Fruit fly (Drosophila melanogaster) whole organism, larva: ENCODE results near the gene Msp300.
A peak's percentile ranks its signal among the peaks of the same experiment; 100 is the strongest.

Experiments
- noc ChIP-seq: fragments of 200-800 bp; sonication (Bioruptor generic); optimal IDR thresholded peaks from 3 replicates; lab custom pipeline; 2019; ENCODE audit warnings: missing biosample characterization, mild to moderate bottlenecking, missing genetic modification characterization, moderate library complexity

Msp300 gene

dm6 chr2L:5186543-5186942 lies 85.9 kb downstream of the Msp300 start:
- TF ChIP-seq noc (tag; lab: Kevin White, UChicago), result no peak

DNA sequence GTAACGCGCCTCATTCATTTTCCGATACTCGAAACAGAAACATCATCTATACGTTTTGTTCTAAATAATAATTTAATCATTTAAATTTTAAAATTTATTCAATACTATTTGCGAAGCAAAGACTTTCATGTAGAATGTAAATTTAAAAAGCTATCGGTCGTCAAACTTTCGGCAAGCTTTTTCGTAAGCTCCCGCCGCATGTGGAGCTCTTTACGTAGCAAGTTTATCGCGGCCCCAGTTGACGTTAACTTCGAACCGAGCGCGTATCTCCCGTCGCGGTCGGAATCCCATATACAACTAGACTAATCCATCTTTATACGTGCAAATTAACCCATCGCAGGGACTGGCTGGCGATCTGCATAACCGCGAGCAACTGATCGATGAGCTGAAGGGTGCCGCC lies 95.0 kb downstream of the Msp300 start:
- TF ChIP-seq noc (tag; lab: Kevin White, UChicago), result no peak

dm6 chr2L:5196684-5197083 lies 96.0 kb downstream of the Msp300 start:
- peak; percentile 20 for TF ChIP-seq noc (tag; lab: Kevin White, UChicago)

DNA sequence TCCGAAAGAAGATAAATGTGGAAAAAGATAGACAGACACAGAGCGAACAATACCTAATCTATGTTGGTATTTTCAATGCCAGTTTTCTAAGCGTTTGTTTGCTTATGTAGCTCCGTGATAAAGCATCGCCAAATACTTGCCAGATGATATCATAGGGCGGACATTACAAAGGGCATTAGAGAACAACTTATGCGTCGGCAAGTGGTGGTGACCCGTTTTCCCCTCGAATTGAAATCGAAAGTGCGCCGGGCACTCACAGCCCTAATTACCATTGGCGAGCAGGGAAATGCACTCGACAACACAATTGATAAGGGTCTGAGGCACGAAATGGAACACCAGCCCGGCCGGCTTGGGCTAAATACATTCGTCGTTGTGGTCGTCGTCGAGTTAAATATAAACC lies 96.5 kb downstream of the Msp300 start:
- TF ChIP-seq noc (tag; lab: Kevin White, UChicago), result no peak

DNA sequence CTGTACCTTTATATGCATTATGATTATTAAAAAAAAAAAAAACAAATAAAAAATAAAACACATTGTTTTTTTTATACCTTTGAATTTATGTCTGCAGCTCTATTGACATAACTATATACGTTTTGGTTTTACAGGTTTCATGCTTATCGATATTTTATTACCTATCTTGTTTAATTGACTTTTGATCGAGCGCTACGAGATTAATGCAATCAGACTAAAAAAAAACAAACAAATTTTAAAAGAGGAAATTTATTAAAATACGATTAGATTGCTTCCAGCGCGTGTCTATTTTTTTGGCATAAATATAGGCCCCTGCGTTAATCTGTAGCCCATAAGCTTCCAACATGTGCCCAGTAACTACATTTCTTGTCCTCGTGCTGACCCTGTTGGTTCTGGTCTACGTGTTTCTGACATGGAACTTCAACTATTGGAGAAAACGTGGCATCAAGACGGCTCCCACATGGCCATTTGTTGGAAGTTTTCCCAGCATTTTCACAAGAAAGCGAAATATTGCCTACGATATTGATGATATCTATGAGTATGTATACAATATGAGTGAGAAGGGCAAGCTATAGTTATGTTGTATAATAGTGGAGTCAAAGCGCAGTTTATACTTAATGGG lies 106.4 kb downstream of the Msp300 start, which contains the start of gene Cyp28d2:
TSS of gene Cyp28d2 (plus strand) at position 304 of the 622 bp plus-strand sequence.
- no peak for TF ChIP-seq noc (tag; lab: Kevin White, UChicago)

- no peak for TF ChIP-seq noc (tag; lab: Kevin White, UChicago)
These were observed 107.9 kb downstream of the Msp300 start for dm6 chr2L:5208581-5208980.

DNA sequence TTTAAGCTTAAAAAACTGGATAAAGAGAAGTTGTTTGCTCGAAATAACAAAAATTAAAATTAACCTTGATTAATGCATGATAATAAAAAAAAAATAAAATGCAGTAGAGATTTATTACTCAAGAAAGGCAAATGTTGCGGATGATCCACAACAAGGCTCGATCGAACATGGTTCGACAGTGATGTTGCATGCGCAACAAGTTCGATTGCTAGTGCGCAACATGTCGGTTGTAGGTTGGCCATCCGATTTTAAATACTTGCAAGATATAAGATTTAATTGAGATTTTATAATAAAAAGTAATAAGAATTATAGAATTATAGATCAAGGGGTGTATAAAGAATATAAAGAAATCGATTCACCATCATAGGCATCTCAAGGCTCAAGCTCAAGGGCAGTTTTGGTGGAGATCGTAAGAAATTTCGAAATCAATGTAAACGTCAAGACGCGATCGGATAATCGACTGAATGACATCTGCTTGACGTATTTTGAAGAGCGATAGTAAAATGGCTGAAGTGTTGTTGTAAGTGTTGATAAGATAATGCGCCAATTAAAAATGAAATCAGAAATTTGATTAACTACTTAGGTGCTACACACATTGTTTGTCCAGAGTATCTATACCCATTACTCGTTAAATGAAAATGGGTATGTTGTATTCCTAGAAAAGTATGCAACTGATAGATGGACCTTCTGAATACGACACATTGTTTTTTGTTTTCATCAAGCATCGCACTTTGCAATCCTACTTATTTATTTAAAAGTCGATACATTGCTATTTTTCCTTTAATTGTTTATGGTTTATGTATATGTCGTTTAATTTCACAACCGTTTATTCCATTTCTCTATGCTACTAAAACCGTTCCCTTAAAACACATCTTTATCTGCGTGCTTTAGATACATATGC lies 108.8 kb downstream of the Msp300 start:
- TF ChIP-seq noc (tag; lab: Kevin White, UChicago), result peak; percentile 85

dm6 chr2L:5210145-5210504 lies 109.4 kb downstream of the Msp300 start, which contains the start of gene Cyp28d1:
TSS of gene Cyp28d1 (plus strand) at chr2L:5210460.
- TF ChIP-seq noc (tag; lab: Kevin White, UChicago), result no peak

DNA sequence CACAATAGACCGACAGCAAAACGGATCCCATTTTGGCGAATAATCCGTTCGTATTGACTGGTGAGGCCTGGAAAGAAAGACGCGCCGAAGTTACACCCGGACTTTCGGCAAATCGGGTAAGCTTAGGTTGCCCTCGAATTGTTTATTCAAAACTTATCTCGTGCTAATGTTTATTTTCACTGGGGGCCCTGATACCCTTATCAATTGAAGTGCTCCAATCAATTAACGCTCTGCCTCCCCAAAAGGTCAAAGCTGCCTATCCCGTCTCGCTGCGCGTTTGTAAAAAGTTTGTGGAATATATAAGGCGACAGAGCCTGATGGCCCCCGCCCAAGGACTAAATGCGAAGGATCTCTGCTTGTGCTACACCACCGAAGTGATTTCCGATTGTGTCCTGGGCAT lies 110.3 kb downstream of the Msp300 start:
- TF ChIP-seq noc (tag; lab: Kevin White, UChicago), result no peak

DNA sequence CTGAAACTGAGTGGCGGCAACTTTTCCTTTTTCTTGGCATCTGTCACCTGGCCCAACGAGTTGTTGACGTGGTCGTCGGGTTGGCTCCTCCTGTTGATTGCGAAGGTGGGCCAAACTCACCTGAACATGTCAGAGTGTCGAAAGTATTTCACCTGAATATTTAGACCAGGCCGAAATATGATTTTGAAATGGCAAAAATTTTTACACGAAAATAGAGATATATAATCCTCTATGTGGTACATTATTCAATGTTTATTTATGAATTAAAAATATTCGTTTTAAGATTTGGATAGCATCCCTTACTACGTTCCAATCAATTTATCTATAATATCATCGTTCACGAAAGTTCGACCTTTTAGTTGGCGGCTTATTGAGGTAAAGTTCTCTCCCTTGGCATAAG lies 114.3 kb downstream of the Msp300 start, which contains the start of gene CG7742:
TSS of gene CG7742 (minus strand) at position 101 of the 400 bp plus-strand sequence.
- no peak for TF ChIP-seq noc (tag; lab: Kevin White, UChicago)

dm6 chr2L:5216442-5216841 lies 115.8 kb downstream of the Msp300 start, which contains the start of the genes CG14034 and TpnC25D:
TSS of gene CG14034 (minus strand) at chr2L:5216542.
TSS of gene TpnC25D (plus strand) at chr2L:5216701.
- TF ChIP-seq noc (tag; lab: Kevin White, UChicago), result no peak

- no peak for TF ChIP-seq noc (tag; lab: Kevin White, UChicago)
These were observed 122.6 kb downstream of the Msp300 start for dm6 chr2L:5223317-5223716.

- TF ChIP-seq noc (tag; lab: Kevin White, UChicago), result no peak
These were observed 124.1 kb downstream of the Msp300 start for dm6 chr2L:5224724-5225319.

- TF ChIP-seq noc (tag; lab: Kevin White, UChicago), result no peak
These were observed 125.0 kb downstream of the Msp300 start for dm6 chr2L:5225547-5226213.

DNA sequence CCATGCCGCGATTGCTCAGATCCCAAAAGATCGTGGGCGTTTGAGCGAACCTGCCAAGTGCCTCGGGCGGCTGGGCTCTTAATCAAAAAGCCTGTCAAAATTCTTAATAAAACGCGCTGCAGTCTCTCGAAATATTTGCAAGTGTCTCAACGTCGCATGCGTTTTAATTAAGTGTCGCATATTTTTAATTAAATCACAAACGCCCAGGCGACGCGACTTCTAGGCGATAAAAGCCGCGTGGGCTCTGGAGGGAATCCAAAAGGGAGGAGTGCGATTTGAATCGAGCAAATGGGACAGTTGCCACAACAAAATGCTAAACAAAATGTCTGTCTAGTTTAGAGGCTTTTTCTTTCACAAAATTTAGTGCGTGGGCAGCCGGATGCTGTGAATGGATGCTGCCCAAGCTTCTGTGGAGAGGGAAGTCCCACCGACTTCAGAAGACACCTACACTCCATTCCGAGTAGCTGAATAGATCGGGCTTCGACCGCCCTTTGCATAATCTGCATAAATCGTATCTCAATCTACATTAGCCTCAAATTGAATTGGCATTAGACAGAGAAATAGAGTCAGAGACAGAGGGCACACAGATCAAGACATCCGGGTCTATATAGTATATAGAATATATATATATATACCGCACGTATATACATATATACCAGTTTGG lies 126.3 kb downstream of the Msp300 start:
- no peak for TF ChIP-seq noc (tag; lab: Kevin White, UChicago)
